Fruit fly (Drosophila melanogaster): ENCODE data around the gene CG8036.
A peak's percentile ranks its signal among the peaks of the same experiment; 100 is the strongest.

dm6 chr3R:8669900-8670528, 2.3 kb downstream of the CG8036 start:
- TF ChIP-seq Hr4 (GFP tag; optimal IDR thresholded peaks at IDR 0.05) (peak; percentile 10), OdsH (GFP tag; optimal IDR thresholded peaks at IDR 0.05) (no peak), Met (GFP tag; optimal IDR thresholded peaks at IDR 0.05) (no peak), Lpt (GFP tag; optimal IDR thresholded peaks at IDR 0.05) (no peak), fd59A (GFP tag; optimal IDR thresholded peaks at IDR 0.05) (no peak), CG1621 (tag; optimal IDR thresholded peaks at IDR 0.05) (no peak), fkh (GFP tag; optimal IDR thresholded peaks at IDR 0.05) (no peak), CG9139 (GFP tag; optimal IDR thresholded peaks at IDR 0.05) (no peak), CG6854 (GFP tag; optimal IDR thresholded peaks at IDR 0.05) (no peak), Eip93F (GFP tag; optimal IDR thresholded peaks at IDR 0.05) (no peak)
